Worm (Caenorhabditis elegans) whole organism, L4 larva: Measurements from ENCODE around the gene clec-207.
A peak's percentile ranks its signal among the peaks of the same experiment; 100 is the strongest.

Source experiments
- F37D6.2 ChIP-seq: sonication (generic microtip); optimal IDR thresholded peaks from 2 replicates; lab custom pipeline; 2016; ENCODE audit warnings: mild to moderate bottlenecking, missing genetic modification characterization, missing compliant biosample characterization
- F49E8.2 ChIP-seq: sonication (generic microtip); optimal IDR thresholded peaks from 2 replicates; lab custom pipeline; 2016; ENCODE audit warnings: missing compliant biosample characterization, mild to moderate bottlenecking, missing genetic modification characterization, borderline replicate concordance
- T20F7.1 ChIP-seq: fragments of 200-800 bp; sonication (Bioruptor generic); optimal IDR thresholded peaks from 2 replicates; lab custom pipeline; 2018; ENCODE audit warnings: mild to moderate bottlenecking, missing genetic modification characterization, missing compliant biosample characterization
- T26A8.4 ChIP-seq: fragments of 200-800 bp; sonication (Bioruptor generic); IDR thresholded peaks from 2 replicates; pipeline ENCODE4 v1.3.6; 2022; ENCODE audit warnings: missing genetic modification characterization, missing compliant biosample characterization
- Y105C5A.15 ChIP-seq: fragments of 200-800 bp; sonication (Bioruptor generic); IDR thresholded peaks from 2 replicates; pipeline ENCODE4 v1.3.6; 2022; ENCODE audit warnings: missing genetic modification characterization, missing compliant biosample characterization
- Y5F2A.4 ChIP-seq: fragments of 200-800 bp; sonication (Bioruptor generic); optimal IDR thresholded peaks from 2 replicates; lab custom pipeline; 2018; ENCODE audit warnings: mild to moderate bottlenecking, missing genetic modification characterization, missing compliant biosample characterization
- Y75B8A.6 ChIP-seq: fragments of 200-800 bp; sonication (Bioruptor generic); IDR thresholded peaks from 2 replicates; pipeline ENCODE4 v1.3.6; 2022; ENCODE audit warnings: missing genetic modification reagents, missing genetic modification characterization, missing compliant biosample characterization
- ZK546.5 ChIP-seq, 2 experiments: sonication (generic microtip); optimal IDR thresholded peaks; 2 replicates each; lab custom pipeline; 2017; ENCODE audit warnings: missing biosample characterization in 2 of 2, missing genetic modification characterization in 2 of 2
- aha-1 ChIP-seq: fragments of 150-350 bp; peaks from one replicate; lab custom pipeline; 2014; ENCODE audit warnings: missing biosample characterization, missing genetic modification characterization
- aly-2 ChIP-seq: sonication (generic microtip); optimal IDR thresholded peaks from 2 replicates; lab custom pipeline; 2018; ENCODE audit warnings: missing biosample characterization, missing genetic modification characterization
- arid-1 ChIP-seq: fragments of 200-800 bp; sonication (Bioruptor generic); conservative IDR thresholded peaks from 2 replicates; pipeline ENCODE4 v1.3.6; 2022; ENCODE audit warnings: missing genetic modification reagents, missing genetic modification characterization, missing compliant biosample characterization
- ceh-28 ChIP-seq: fragments of 150-350 bp; optimal IDR thresholded peaks from 2 replicates; lab custom pipeline; 2014; ENCODE audit warnings: missing biosample characterization, missing genetic modification reagents, missing genetic modification characterization
- ctbp-1 ChIP-seq: fragments of 200-800 bp; sonication (Bioruptor generic); IDR thresholded peaks from 2 replicates; pipeline ENCODE4 v1.3.6; 2022; ENCODE audit warnings: missing genetic modification reagents, missing genetic modification characterization, missing compliant biosample characterization
- daf-19 ChIP-seq: fragments of 200-800 bp; sonication (Bioruptor generic); conservative IDR thresholded peaks from 2 replicates; pipeline ENCODE4 v1.3.6; 2022; ENCODE audit warnings: missing genetic modification characterization, missing compliant biosample characterization
- daf-8 ChIP-seq: fragments of 200-800 bp; sonication (Bioruptor generic); IDR thresholded peaks from 2 replicates; pipeline ENCODE4 v1.3.6; 2022; ENCODE audit warnings: missing genetic modification characterization, missing compliant biosample characterization
- dmd-6 ChIP-seq: fragments of 200-800 bp; sonication (Bioruptor generic); IDR thresholded peaks from 2 replicates; pipeline ENCODE4 v1.3.6; 2022; ENCODE audit warnings: missing genetic modification reagents, missing genetic modification characterization, missing compliant biosample characterization
- dmd-9 ChIP-seq: fragments of 200-800 bp; sonication (Bioruptor generic); IDR thresholded peaks from 2 replicates; pipeline ENCODE4 v1.3.6; 2022; ENCODE audit warnings: missing genetic modification reagents, missing genetic modification characterization, missing compliant biosample characterization
- dve-1 ChIP-seq: sonication (generic microtip); optimal IDR thresholded peaks from 2 replicates; lab custom pipeline; 2017; ENCODE audit warnings: antibody characterized with exemption, mild to moderate bottlenecking, missing genetic modification characterization, missing compliant biosample characterization; ENCODE audit not compliant: insufficient read depth
- fkh-10 ChIP-seq: fragments of 150-350 bp; optimal IDR thresholded peaks from 2 replicates; lab custom pipeline; 2014; ENCODE audit warnings: missing biosample characterization, missing genetic modification reagents, missing genetic modification characterization
- fos-1 ChIP-seq: fragments of 150-350 bp; optimal IDR thresholded peaks from 2 replicates; lab custom pipeline; 2014; ENCODE audit warnings: missing biosample characterization, missing genetic modification characterization
- hlh-11 ChIP-seq: fragments of 200-800 bp; sonication (Bioruptor generic); optimal IDR thresholded peaks from 2 replicates; lab custom pipeline; 2018; ENCODE audit warnings: mild to moderate bottlenecking, missing genetic modification characterization, missing compliant biosample characterization
- hmg-1.1 ChIP-seq: fragments of 200-800 bp; sonication (Bioruptor generic); IDR thresholded peaks from 2 replicates; pipeline ENCODE4 v1.3.6; 2022; ENCODE audit warnings: missing genetic modification reagents, missing genetic modification characterization, missing compliant biosample characterization
- lin-1 ChIP-seq: fragments of 200-800 bp; sonication (Bioruptor generic); IDR thresholded peaks from 2 replicates; pipeline ENCODE4 v1.3.6; 2022; ENCODE audit warnings: missing genetic modification reagents, missing genetic modification characterization, missing compliant biosample characterization
- lin-29 ChIP-seq: fragments of 200-800 bp; sonication (Bioruptor generic); IDR thresholded peaks from 2 replicates; pipeline ENCODE4 v1.3.6; 2022; ENCODE audit warnings: missing genetic modification reagents, missing genetic modification characterization, missing compliant biosample characterization
- lin-38 ChIP-seq: fragments of 200-800 bp; sonication (Bioruptor generic); IDR thresholded peaks from 2 replicates; pipeline ENCODE4 v1.3.6; 2022; ENCODE audit warnings: missing genetic modification reagents, missing genetic modification characterization, missing compliant biosample characterization
- lin-39 ChIP-seq: fragments of 150-350 bp; optimal IDR thresholded peaks from 2 replicates; lab custom pipeline; 2014; ENCODE audit warnings: missing biosample characterization, missing genetic modification reagents, missing genetic modification characterization
- lir-3 ChIP-seq: sonication (generic microtip); optimal IDR thresholded peaks from 2 replicates; lab custom pipeline; 2016; ENCODE audit warnings: mild to moderate bottlenecking, missing genetic modification characterization, missing compliant biosample characterization
- madf-5 ChIP-seq, 2 experiments: fragments of 200-800 bp; sonication (Bioruptor generic); IDR thresholded peaks; 2 replicates each; pipeline ENCODE4 v1.3.6; 2022; ENCODE audit warnings: missing compliant biosample characterization in 2 of 2, missing genetic modification characterization in 2 of 2
- mdl-1 ChIP-seq, 2 experiments: fragments of 150-350 bp in 1 of 2; sonication (generic microtip) in 1 of 2; optimal IDR thresholded peaks; 2 replicates each; lab custom pipeline; 2014 to 2017; ENCODE audit warnings: missing biosample characterization in 2 of 2, missing genetic modification characterization in 2 of 2
- mdt-29 ChIP-seq: fragments of 200-800 bp; sonication (Bioruptor generic); IDR thresholded peaks from 2 replicates; pipeline ENCODE4 v1.3.6; 2022; ENCODE audit warnings: missing genetic modification reagents, missing genetic modification characterization, missing compliant biosample characterization
- nhr-28 ChIP-seq: fragments of 150-350 bp; optimal IDR thresholded peaks from 2 replicates; lab custom pipeline; 2014; ENCODE audit warnings: missing biosample characterization, missing genetic modification characterization
- nhr-41 ChIP-seq: fragments of 200-800 bp; sonication (Bioruptor generic); IDR thresholded peaks from 2 replicates; pipeline ENCODE4 v1.3.6; 2022; ENCODE audit warnings: missing genetic modification reagents, missing genetic modification characterization, missing compliant biosample characterization
- nhr-42 ChIP-seq: fragments of 200-800 bp; sonication (Bioruptor generic); IDR thresholded peaks from 2 replicates; pipeline ENCODE4 v1.3.6; 2022; ENCODE audit warnings: missing genetic modification characterization, missing compliant biosample characterization
- nhr-48 ChIP-seq: sonication (generic microtip); optimal IDR thresholded peaks from 2 replicates; lab custom pipeline; 2016; ENCODE audit warnings: mild to moderate bottlenecking, missing genetic modification characterization, missing compliant biosample characterization
- nhr-6 ChIP-seq: fragments of 150-350 bp; optimal IDR thresholded peaks from 2 replicates; lab custom pipeline; 2014; ENCODE audit warnings: missing biosample characterization, missing genetic modification characterization
- pha-4 ChIP-seq, 2 experiments: fragments of 150-350 bp in 1 of 2; fragments of 200-800 bp in 1 of 2; sonication (Bioruptor generic) in 1 of 2; IDR thresholded peaks in 1 of 2; optimal IDR thresholded peaks in 1 of 2; 2 replicates each; pipeline versions ENCODE4 v1.3.6 to Lab custom; 2014 to 2022; ENCODE audit warnings: missing genetic modification characterization in 2 of 2, missing genetic modification reagents in 2 of 2, missing biosample characterization in 1 of 2, missing compliant biosample characterization in 1 of 2
- rbr-2 ChIP-seq: sonication (generic microtip); optimal IDR thresholded peaks from 2 replicates; lab custom pipeline; 2016; ENCODE audit warnings: missing genotype, missing genetic modification characterization, missing compliant biosample characterization
- set-16 ChIP-seq: fragments of 200-800 bp; sonication (Bioruptor generic); IDR thresholded peaks from 2 replicates; pipeline ENCODE4 v1.3.6; 2022; ENCODE audit warnings: missing genetic modification reagents, missing genetic modification characterization, missing compliant biosample characterization
- snpc-4 ChIP-seq: fragments of 150-350 bp; optimal IDR thresholded peaks from 2 replicates; lab custom pipeline; 2014; ENCODE audit warnings: missing biosample characterization, missing genetic modification characterization
- tra-1 ChIP-seq: fragments of 200-800 bp; sonication (Bioruptor generic); IDR thresholded peaks from 2 replicates; pipeline ENCODE4 v1.3.6; 2022; ENCODE audit warnings: missing genetic modification reagents, missing genetic modification characterization, missing compliant biosample characterization
- unc-39 ChIP-seq: sonication (generic microtip); optimal IDR thresholded peaks from 2 replicates; lab custom pipeline; 2017; ENCODE audit warnings: missing biosample characterization, missing genetic modification characterization
- unc-62 ChIP-seq, 3 experiments: fragments of 150-350 bp in 1 of 3; sonication (generic microtip); optimal IDR thresholded peaks in 2 of 3; peaks in 1 of 3; 1 replicate in 1 of 3; 2 replicates in 2 of 3; lab custom pipeline; 2014 to 2017; ENCODE audit warnings: missing biosample characterization in 3 of 3, missing genetic modification characterization in 3 of 3, missing genetic modification reagents in 3 of 3, missing genotype in 1 of 3
- vab-7 ChIP-seq: fragments of 200-800 bp; sonication (Bioruptor generic); IDR thresholded peaks from 2 replicates; pipeline ENCODE4 v1.3.6; 2022; ENCODE audit warnings: missing genetic modification reagents, missing genetic modification characterization, missing compliant biosample characterization
- zfp-3 ChIP-seq: fragments of 200-800 bp; sonication (Bioruptor generic); conservative IDR thresholded peaks from 2 replicates; pipeline ENCODE4 v1.3.6; 2022; ENCODE audit warnings: missing genetic modification reagents, missing genetic modification characterization, missing compliant biosample characterization
- zip-2 ChIP-seq: fragments of 150-350 bp; optimal IDR thresholded peaks from 2 replicates; lab custom pipeline; 2014; ENCODE audit warnings: missing biosample characterization, missing genetic modification characterization
- ztf-11 ChIP-seq: fragments of 150-350 bp; optimal IDR thresholded peaks from 2 replicates; lab custom pipeline; 2014; ENCODE audit warnings: missing biosample characterization, missing genetic modification characterization

Gene clec-207

DNA sequence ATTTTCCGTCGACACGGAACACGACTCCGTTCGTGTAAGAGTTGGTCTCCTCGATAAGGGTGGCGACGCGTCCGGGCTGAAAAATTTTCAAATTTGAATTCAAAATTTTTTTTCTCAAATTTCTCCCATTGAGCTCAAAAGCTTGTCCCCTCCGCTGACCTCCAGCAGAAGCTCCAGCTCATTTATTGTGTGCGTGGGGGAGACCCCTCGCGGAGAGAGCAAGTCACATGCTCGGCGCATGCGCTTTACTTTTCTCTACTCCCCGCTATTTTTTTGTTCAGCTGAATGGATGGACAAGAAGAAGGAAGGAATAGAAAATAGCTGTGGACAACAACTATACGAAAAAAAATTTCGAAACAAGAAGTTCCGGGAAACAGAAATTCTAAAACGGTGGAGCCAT, 37.6 kb downstream of the clec-207 start (continued):
- no peak for TF ChIP-seq T26A8.4 (GFP tag; lab: Robert Waterston, UW)
- no peak for TF ChIP-seq lin-39 (tag; lab: Kevin White, UChicago)
- TF ChIP-seq tra-1, result 0 out of 2 replicates have a peak, but pooled peaks have one; percentile 32
- TF ChIP-seq unc-62 (GFP tag; optimal IDR thresholded peaks at IDR 0.05 in 1 of 2; lab: Kevin White, UChicago), result no peak
- TF ChIP-seq unc-62 (tag; optimal IDR thresholded peaks at IDR 0.05; lab: Kevin White, UChicago), result no peak
- no peak for TF ChIP-seq Y75B8A.6 (GFP tag; lab: Robert Waterston, UW)
- no peak for TF ChIP-seq nhr-42 (GFP tag; lab: Robert Waterston, UW)
- TF ChIP-seq zfp-3 (GFP tag; lab: Robert Waterston, UW), result no peak
- no peak for TF ChIP-seq T20F7.1 (GFP tag; lab: Kevin White, UChicago)
- peak; percentile 81 for TF ChIP-seq rbr-2 (tag; lab: Kevin White, UChicago)
- TF ChIP-seq nhr-28 (tag; lab: Kevin White, UChicago), result peak; percentile 1
- peak; percentile 95 for TF ChIP-seq aha-1 (tag; lab: Kevin White, UChicago)
- no peak for TF ChIP-seq Y105C5A.15 (GFP tag; lab: Robert Waterston, UW)
- peak; percentile 74; the same call in 1 of the 2 replicates for TF ChIP-seq ctbp-1 (GFP tag; lab: Robert Waterston, UW)
- TF ChIP-seq mdl-1 (tag; optimal IDR thresholded peaks at IDR 0.05; lab: Kevin White, UChicago), result peak; percentile 71 to 93
- no peak for TF ChIP-seq daf-19 (GFP tag; lab: Robert Waterston, UW)
- TF ChIP-seq set-16 (GFP tag; lab: Robert Waterston, UW), result peak; percentile 64
- no peak for TF ChIP-seq snpc-4 (tag; lab: Kevin White, UChicago)
- no peak for TF ChIP-seq aly-2 (tag; lab: Kevin White, UChicago)
- TF ChIP-seq ztf-11, result no peak
- no peak for TF ChIP-seq lin-29 (GFP tag; lab: Robert Waterston, UW)
- no peak for TF ChIP-seq dmd-9 (GFP tag; lab: Robert Waterston, UW)
- TF ChIP-seq hlh-11 (tag; lab: Kevin White, UChicago), result peak; percentile 83
- TF ChIP-seq nhr-6 (tag; lab: Kevin White, UChicago), result no peak
- no peak for TF ChIP-seq pha-4 (GFP tag; IDR thresholded peaks at IDR 0.05; lab: Robert Waterston, UW)
- no peak for TF ChIP-seq pha-4 (tag; optimal IDR thresholded peaks at IDR 0.05; lab: Kevin White, UChicago)
- peak; percentile 63 for TF ChIP-seq F37D6.2
- no peak for TF ChIP-seq fos-1
- TF ChIP-seq vab-7 (GFP tag; lab: Robert Waterston, UW), result no peak
- peak; percentile 74 for TF ChIP-seq fkh-10 (GFP tag; lab: Kevin White, UChicago)
- no peak for TF ChIP-seq zip-2 (tag; lab: Kevin White, UChicago)
- no peak for TF ChIP-seq unc-39 (tag; lab: Kevin White, UChicago)
- TF ChIP-seq nhr-41 (GFP tag; lab: Robert Waterston, UW), result no peak
- TF ChIP-seq dmd-6 (GFP tag; lab: Robert Waterston, UW), result peak; percentile 73
- TF ChIP-seq lin-38 (GFP tag; lab: Robert Waterston, UW), result peak; percentile 33
- TF ChIP-seq mdt-29 (GFP tag; lab: Robert Waterston, UW), result no peak
- TF ChIP-seq nhr-48 (tag; lab: Kevin White, UChicago), result peak; percentile 8
- TF ChIP-seq lin-1 (GFP tag; lab: Robert Waterston, UW), result no peak
- TF ChIP-seq dve-1 (tag; lab: Kevin White, UChicago), result peak; percentile 23
- no peak for TF ChIP-seq F49E8.2 (tag; lab: Kevin White, UChicago)
- no peak for TF ChIP-seq lir-3 (tag; lab: Kevin White, UChicago)
- no peak for TF ChIP-seq madf-5 (GFP tag; IDR thresholded peaks at IDR 0.05; lab: Robert Waterston, UW)
- TF ChIP-seq Y5F2A.4 (GFP tag; lab: Kevin White, UChicago), result no peak
- no peak for TF ChIP-seq daf-8 (GFP tag; lab: Robert Waterston, UW)
- TF ChIP-seq hmg-1.1 (GFP tag; lab: Robert Waterston, UW), result peak; percentile 68
- no peak for TF ChIP-seq ZK546.5 (tag; optimal IDR thresholded peaks at IDR 0.05; lab: Kevin White, UChicago)
- 0 out of 2 replicates have a peak, but pooled peaks have one; percentile 37 for TF ChIP-seq arid-1 (GFP tag; lab: Robert Waterston, UW)
- TF ChIP-seq ceh-28 (tag; lab: Kevin White, UChicago), result no peak
- TF ChIP-seq, all 104 proteins: peak for 30
